Worm (Caenorhabditis elegans) whole organism, mixed stage, embryonic: Measurements from ENCODE around the gene fbxc-49.

Experiments used
- pha-4 ChIP-seq: fragments of 150-350 bp; optimal IDR thresholded peaks from 2 replicates; lab custom pipeline; 2018; ENCODE audit warnings: missing biosample characterization, missing genetic modification reagents, missing genetic modification characterization
- unc-39 ChIP-seq: fragments of 150-350 bp; optimal IDR thresholded peaks from 2 replicates; lab custom pipeline; 2014; ENCODE audit warnings: missing biosample characterization, missing genetic modification characterization
- unc-62 ChIP-seq: fragments of 150-350 bp; optimal IDR thresholded peaks from 2 replicates; lab custom pipeline; 2014; ENCODE audit warnings: missing biosample characterization, missing genetic modification reagents, missing genetic modification characterization

DNA sequence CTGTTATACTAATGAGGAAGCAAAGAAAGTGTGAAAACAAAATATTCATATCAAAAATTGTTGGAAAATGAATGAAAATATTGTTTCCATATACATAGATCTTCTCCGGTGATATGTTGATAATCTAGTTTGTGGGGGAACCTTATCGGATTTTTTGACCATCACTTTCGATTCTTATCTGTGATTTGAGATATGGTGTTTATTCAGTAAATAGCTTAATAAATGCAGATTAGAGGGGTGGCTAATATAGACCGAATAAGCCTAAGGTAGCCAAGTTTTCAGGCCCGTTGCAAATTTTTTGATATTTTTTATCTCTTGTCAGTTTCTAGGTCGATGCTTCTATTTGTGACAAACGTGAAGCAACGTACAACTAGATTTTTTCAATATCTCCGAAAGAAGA, 12.5 kb upstream of the fbxc-49 start, which contains the start of gene F07E5.7:
- TF ChIP-seq unc-39 (tag; lab: Kevin White, UChicago) = no peak
- no peak for TF ChIP-seq unc-62
- no peak for TF ChIP-seq pha-4 (tag; lab: Kevin White, UChicago)
